Worm (Caenorhabditis elegans) whole organism, mixed stage, embryonic: ENCODE data around the gene lin-13.

Source experiments
- M03D4.4 ChIP-seq: sonication (generic microtip); optimal IDR thresholded peaks from 2 replicates; lab custom pipeline; 2017; ENCODE audit warnings: mild to moderate bottlenecking, missing genetic modification characterization, missing compliant biosample characterization
- bed-3 ChIP-seq: fragments of 200-800 bp; sonication (Bioruptor generic); optimal IDR thresholded peaks from 3 replicates; lab custom pipeline; 2018; ENCODE audit warnings: mild to moderate bottlenecking, missing genetic modification characterization, moderate library complexity, missing compliant biosample characterization
- blmp-1 ChIP-seq: fragments of 150-350 bp; optimal IDR thresholded peaks from 2 replicates; lab custom pipeline; 2014; ENCODE audit warnings: missing biosample characterization, missing genetic modification characterization
- ceh-39 ChIP-seq: fragments of 150-350 bp; optimal IDR thresholded peaks from 2 replicates; lab custom pipeline; 2014; ENCODE audit warnings: missing biosample characterization, missing genetic modification characterization
- ceh-43 ChIP-seq: fragments of 200-800 bp; sonication (Bioruptor generic); optimal IDR thresholded peaks from 2 replicates; lab custom pipeline; 2018; ENCODE audit warnings: mild to moderate bottlenecking, missing genetic modification characterization, moderate library complexity, missing compliant biosample characterization
- ceh-83 ChIP-seq: fragments of 200-800 bp; sonication (Bioruptor generic); optimal IDR thresholded peaks from 2 replicates; lab custom pipeline; 2018; ENCODE audit warnings: mild to moderate bottlenecking, missing genetic modification characterization, missing compliant biosample characterization
- ces-1 ChIP-seq: fragments of 150-350 bp; optimal IDR thresholded peaks from 2 replicates; lab custom pipeline; 2014; ENCODE audit warnings: missing biosample characterization, missing genetic modification reagents, missing genetic modification characterization
- cnd-1 ChIP-seq: fragments of 200-800 bp; sonication (Bioruptor generic); optimal IDR thresholded peaks from 2 replicates; lab custom pipeline; 2018; ENCODE audit warnings: mild to moderate bottlenecking, missing genetic modification characterization, missing compliant biosample characterization
- drap-1 ChIP-seq: fragments of 200-800 bp; sonication (Bioruptor generic); optimal IDR thresholded peaks from 3 replicates; lab custom pipeline; 2018; ENCODE audit warnings: mild to moderate bottlenecking, missing genetic modification characterization, missing compliant biosample characterization
- elt-1 ChIP-seq: sonication (generic microtip); optimal IDR thresholded peaks from 2 replicates; lab custom pipeline; 2017; ENCODE audit warnings: missing genetic modification characterization, mild to moderate bottlenecking, missing compliant biosample characterization, antibody characterized with exemption, moderate library complexity, borderline replicate concordance; ENCODE audit not compliant: insufficient read depth
- elt-3 ChIP-seq: fragments of 150-350 bp; optimal IDR thresholded peaks from 2 replicates; lab custom pipeline; 2014; ENCODE audit warnings: missing biosample characterization, missing genetic modification characterization
- flh-1 ChIP-seq: fragments of 200-800 bp; sonication (Bioruptor generic); optimal IDR thresholded peaks from 2 replicates; lab custom pipeline; 2018; ENCODE audit warnings: mild to moderate bottlenecking, missing genetic modification characterization, moderate library complexity, missing compliant biosample characterization
- ham-2 ChIP-seq: fragments of 200-800 bp; sonication (Bioruptor generic); optimal IDR thresholded peaks from 2 replicates; lab custom pipeline; 2018; ENCODE audit warnings: mild to moderate bottlenecking, missing genetic modification characterization, missing compliant biosample characterization
- hlh-1 ChIP-seq: fragments of 150-350 bp; optimal IDR thresholded peaks from 2 replicates; lab custom pipeline; 2014; ENCODE audit warnings: missing biosample characterization, missing genetic modification reagents, missing genetic modification characterization
- lin-13 ChIP-seq: fragments of 150-350 bp; optimal IDR thresholded peaks from 2 replicates; lab custom pipeline; 2014; ENCODE audit warnings: missing biosample characterization, missing genetic modification characterization
- lin-32 ChIP-seq: fragments of 200-800 bp; sonication (Bioruptor generic); optimal IDR thresholded peaks from 2 replicates; lab custom pipeline; 2018; ENCODE audit warnings: mild to moderate bottlenecking, missing genetic modification characterization, missing compliant biosample characterization
- lsy-2 ChIP-seq: fragments of 150-350 bp; optimal IDR thresholded peaks from 2 replicates; lab custom pipeline; 2014; ENCODE audit warnings: missing biosample characterization, missing genetic modification characterization
- mab-5 ChIP-seq: fragments of 150-350 bp; optimal IDR thresholded peaks from 2 replicates; lab custom pipeline; 2014; ENCODE audit warnings: missing biosample characterization, missing genetic modification characterization
- mep-1 ChIP-seq: fragments of 150-350 bp; optimal IDR thresholded peaks from 2 replicates; lab custom pipeline; 2017; ENCODE audit warnings: missing biosample characterization, missing genetic modification reagents, missing genetic modification characterization, inconsistent platforms
- mls-2 ChIP-seq: sonication (generic microtip); optimal IDR thresholded peaks from 2 replicates; lab custom pipeline; 2016; ENCODE audit warnings: mild to moderate bottlenecking, missing genetic modification characterization, moderate library complexity, missing compliant biosample characterization
- nhr-12 ChIP-seq: fragments of 150-350 bp; optimal IDR thresholded peaks from 2 replicates; lab custom pipeline; 2014; ENCODE audit warnings: missing biosample characterization, missing genetic modification characterization
- nhr-2 ChIP-seq: fragments of 150-350 bp; optimal IDR thresholded peaks from 2 replicates; lab custom pipeline; 2014; ENCODE audit warnings: missing biosample characterization, missing genetic modification characterization
- nhr-237 ChIP-seq: fragments of 150-350 bp; optimal IDR thresholded peaks from 2 replicates; lab custom pipeline; 2014; ENCODE audit warnings: missing biosample characterization, missing genetic modification characterization
- nhr-28 ChIP-seq: fragments of 150-350 bp; optimal IDR thresholded peaks from 2 replicates; lab custom pipeline; 2014; ENCODE audit warnings: missing biosample characterization, missing genetic modification characterization
- nhr-76 ChIP-seq: sonication (generic microtip); optimal IDR thresholded peaks from 2 replicates; lab custom pipeline; 2017; ENCODE audit warnings: missing biosample characterization, missing genetic modification characterization
- pha-4 ChIP-seq: fragments of 150-350 bp; optimal IDR thresholded peaks from 2 replicates; lab custom pipeline; 2018; ENCODE audit warnings: missing biosample characterization, missing genetic modification reagents, missing genetic modification characterization
- sem-2 ChIP-seq: fragments of 200-800 bp; sonication (Bioruptor generic); optimal IDR thresholded peaks from 2 replicates; lab custom pipeline; 2018; ENCODE audit warnings: mild to moderate bottlenecking, missing genetic modification characterization, missing compliant biosample characterization
- snpc-4 ChIP-seq: fragments of 150-350 bp; optimal IDR thresholded peaks from 2 replicates; lab custom pipeline; 2014; ENCODE audit warnings: missing biosample characterization, missing genetic modification characterization
- sptf-1 ChIP-seq: sonication (generic microtip); optimal IDR thresholded peaks from 2 replicates; lab custom pipeline; 2017; ENCODE audit warnings: mild to moderate bottlenecking, missing genetic modification characterization, moderate library complexity, missing compliant biosample characterization
- tbx-8 ChIP-seq: fragments of 200-800 bp; sonication (Bioruptor generic); optimal IDR thresholded peaks from 2 replicates; lab custom pipeline; 2018; ENCODE audit warnings: mild to moderate bottlenecking, missing genetic modification characterization, moderate library complexity, missing compliant biosample characterization
- unc-120 ChIP-seq: sonication (generic microtip); optimal IDR thresholded peaks from 2 replicates; lab custom pipeline; 2017; ENCODE audit warnings: missing genetic modification characterization, missing compliant biosample characterization; ENCODE audit not compliant: poor library complexity, severe bottlenecking
- unc-39 ChIP-seq: fragments of 150-350 bp; optimal IDR thresholded peaks from 2 replicates; lab custom pipeline; 2014; ENCODE audit warnings: missing biosample characterization, missing genetic modification characterization
- unc-62 ChIP-seq: fragments of 150-350 bp; optimal IDR thresholded peaks from 2 replicates; lab custom pipeline; 2014; ENCODE audit warnings: missing biosample characterization, missing genetic modification reagents, missing genetic modification characterization
- zip-8 ChIP-seq: fragments of 150-350 bp; optimal IDR thresholded peaks from 2 replicates; lab custom pipeline; 2014; ENCODE audit warnings: missing biosample characterization, missing genetic modification characterization
- ztf-11 ChIP-seq: fragments of 150-350 bp; optimal IDR thresholded peaks from 2 replicates; lab custom pipeline; 2014; ENCODE audit warnings: missing biosample characterization, missing genetic modification characterization

lin-13 gene

ce11 chrIII:7716550-7716949, 7.3 kb upstream of the lin-13 start:
- peak; percentile 75 for TF ChIP-seq nhr-2 (tag; lab: Kevin White, UChicago)
- TF ChIP-seq ceh-83 = no peak
- no peak for TF ChIP-seq zip-8
- no peak for TF ChIP-seq ztf-11 (tag; lab: Kevin White, UChicago)
- TF ChIP-seq lin-13 (tag; lab: Kevin White, UChicago) = no peak
- TF ChIP-seq ham-2 (GFP tag; lab: Kevin White, UChicago) = no peak
- no peak for TF ChIP-seq unc-62 (GFP tag; lab: Kevin White, UChicago)
- no peak for TF ChIP-seq pha-4 (tag; lab: Kevin White, UChicago)
- no peak for TF ChIP-seq M03D4.4 (tag; lab: Kevin White, UChicago)
- no peak for TF ChIP-seq ceh-39 (tag; lab: Kevin White, UChicago)
- TF ChIP-seq hlh-1 = peak; percentile 66
- TF ChIP-seq mab-5 (tag; lab: Kevin White, UChicago) = no peak
- TF ChIP-seq sem-2 = no peak
- TF ChIP-seq nhr-76 (tag; lab: Kevin White, UChicago) = no peak
- no peak for TF ChIP-seq tbx-8 (GFP tag; lab: Kevin White, UChicago)

ce11 chrIII:7711908-7712359, 2.6 kb upstream of the lin-13 start, which contains the start of gene C03B8.3:
TSS of gene C03B8.3 (plus strand) at chrIII:7712309.
- peak; percentile 36 for TF ChIP-seq hlh-1
- TF ChIP-seq mep-1 (tag; lab: Kevin White, UChicago) = peak; percentile 69
- no peak for TF ChIP-seq ztf-11 (tag; lab: Kevin White, UChicago)
- TF ChIP-seq, all 35 proteins: peak for 2

- no peak for TF ChIP-seq ceh-43 (GFP tag; lab: Kevin White, UChicago)
- no peak for TF ChIP-seq nhr-2 (tag; lab: Kevin White, UChicago)
- TF ChIP-seq mep-1 (tag; lab: Kevin White, UChicago) = no peak
- no peak for TF ChIP-seq lsy-2
- TF ChIP-seq nhr-237 = no peak
- TF ChIP-seq nhr-28 (tag; lab: Kevin White, UChicago) = no peak
- TF ChIP-seq sptf-1 (tag; lab: Kevin White, UChicago) = no peak
- TF ChIP-seq unc-39 (tag; lab: Kevin White, UChicago) = no peak
- no peak for TF ChIP-seq flh-1 (GFP tag; lab: Kevin White, UChicago)
- no peak for TF ChIP-seq ham-2 (GFP tag; lab: Kevin White, UChicago)
- no peak for TF ChIP-seq mls-2
- TF ChIP-seq ces-1 (GFP tag; lab: Kevin White, UChicago) = no peak
- no peak for TF ChIP-seq M03D4.4 (tag; lab: Kevin White, UChicago)
- TF ChIP-seq hlh-1 = no peak
- TF ChIP-seq elt-1 (tag; lab: Kevin White, UChicago) = no peak
- TF ChIP-seq nhr-76 (tag; lab: Kevin White, UChicago) = no peak
- TF ChIP-seq bed-3 (GFP tag; lab: Kevin White, UChicago) = no peak
- TF ChIP-seq blmp-1 (tag; lab: Kevin White, UChicago) = no peak
- no peak for TF ChIP-seq snpc-4 (tag; lab: Kevin White, UChicago)
- no peak for TF ChIP-seq nhr-12 (tag; lab: Kevin White, UChicago)
Observed at ce11 chrIII:7711495-7711894, 2.2 kb upstream of the lin-13 start.

- TF ChIP-seq ceh-83 = no peak
- TF ChIP-seq sptf-1 (tag; lab: Kevin White, UChicago) = peak; percentile 35
- no peak for TF ChIP-seq ham-2 (GFP tag; lab: Kevin White, UChicago)
- no peak for TF ChIP-seq nhr-76 (tag; lab: Kevin White, UChicago)
- TF ChIP-seq unc-120 (tag; lab: Kevin White, UChicago) = peak; percentile 73
- no peak for TF ChIP-seq sem-2
- no peak for TF ChIP-seq elt-3
- peak; percentile 39 for TF ChIP-seq cnd-1 (tag; lab: Kevin White, UChicago)
- TF ChIP-seq M03D4.4 (tag; lab: Kevin White, UChicago) = no peak
- TF ChIP-seq lsy-2 = peak; percentile 23
- no peak for TF ChIP-seq zip-8
- TF ChIP-seq flh-1 (GFP tag; lab: Kevin White, UChicago) = no peak
- TF ChIP-seq blmp-1 (tag; lab: Kevin White, UChicago) = no peak
- TF ChIP-seq nhr-28 (tag; lab: Kevin White, UChicago) = no peak
- no peak for TF ChIP-seq snpc-4 (tag; lab: Kevin White, UChicago)
- no peak for TF ChIP-seq lin-32 (GFP tag; lab: Kevin White, UChicago)
- TF ChIP-seq unc-39 (tag; lab: Kevin White, UChicago) = no peak
- no peak for TF ChIP-seq mab-5 (tag; lab: Kevin White, UChicago)
- TF ChIP-seq mep-1 (tag; lab: Kevin White, UChicago) = no peak
- no peak for TF ChIP-seq lin-13 (tag; lab: Kevin White, UChicago)
- no peak for TF ChIP-seq ceh-39 (tag; lab: Kevin White, UChicago)
- TF ChIP-seq nhr-12 (tag; lab: Kevin White, UChicago) = no peak
- no peak for TF ChIP-seq bed-3 (GFP tag; lab: Kevin White, UChicago)
- peak; percentile 16 for TF ChIP-seq nhr-237
- no peak for TF ChIP-seq tbx-8 (GFP tag; lab: Kevin White, UChicago)
- TF ChIP-seq mls-2 = peak; percentile 40
- TF ChIP-seq ceh-43 (GFP tag; lab: Kevin White, UChicago) = no peak
- TF ChIP-seq elt-1 (tag; lab: Kevin White, UChicago) = no peak
- no peak for TF ChIP-seq nhr-2 (tag; lab: Kevin White, UChicago)
- peak; percentile 11 for TF ChIP-seq drap-1
- TF ChIP-seq unc-62 (GFP tag; lab: Kevin White, UChicago) = no peak
- peak; percentile 2 for TF ChIP-seq pha-4 (tag; lab: Kevin White, UChicago)
- no peak for TF ChIP-seq ztf-11 (tag; lab: Kevin White, UChicago)
- peak; percentile 63 for TF ChIP-seq ces-1 (GFP tag; lab: Kevin White, UChicago)
- TF ChIP-seq hlh-1 = no peak
Observed at ce11 chrIII:7710943-7711342, 1.7 kb upstream of the lin-13 start.
